Fruit fly (Drosophila melanogaster): ENCODE data around the gene CG42394.

DNA sequence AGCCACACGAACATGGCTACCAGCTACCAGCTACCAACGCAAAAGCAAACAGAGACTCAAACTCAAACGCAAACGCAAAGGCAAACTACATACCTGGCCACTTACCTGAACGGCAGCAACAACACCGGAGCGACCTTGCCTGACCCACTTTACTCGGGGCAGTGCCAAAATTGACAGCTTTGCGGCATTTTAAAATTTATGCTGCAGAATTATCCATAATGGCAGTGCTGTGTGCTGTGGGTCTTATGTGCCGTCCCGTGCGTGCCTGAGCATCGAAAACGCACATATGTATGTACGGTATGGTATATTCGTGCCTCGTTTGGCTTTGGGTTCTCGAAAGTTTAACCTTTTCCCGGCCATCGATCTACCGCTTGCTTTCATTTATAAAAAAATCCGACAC, 20.9 kb upstream of the CG42394 start:
- TF ChIP-seq pan (optimal IDR thresholded peaks at IDR 0.05) (no peak), EcR (GFP tag; optimal IDR thresholded peaks at IDR 0.05) (no peak)

Measured in whole organism.